Worm (Caenorhabditis elegans): ENCODE results near the gene T26A5.2.
A peak's percentile ranks its signal among the peaks of the same experiment; 100 is the strongest.

The T26A5.2 gene

ce11 chrIII:6432939-6433338 is 34.2 kb upstream of the T26A5.2 start, which contains the start of gene vps-16:
TSS of gene vps-16 (plus strand) at chrIII:6433239.
- TF ChIP-seq tab-1 (GFP tag; IDR thresholded peaks at IDR 0.05) (no peak), flt-1 (GFP tag; IDR thresholded peaks at IDR 0.05) (no peak), klf-2 (GFP tag; conservative IDR thresholded peaks at IDR 0.05) (no peak), T22C8.4 (GFP tag; IDR thresholded peaks at IDR 0.05) (no peak), ztf-29 (GFP tag; IDR thresholded peaks at IDR 0.05) (no peak), ref-1 (GFP tag; conservative IDR thresholded peaks at IDR 0.05) (no peak), cog-1 (tag; optimal IDR thresholded peaks at IDR 0.05) (no peak), ztf-23 (GFP tag; IDR thresholded peaks at IDR 0.05) (no peak)

- TF ChIP-seq ztf-29 (GFP tag; IDR thresholded peaks at IDR 0.05) = no peak
- no peak for TF ChIP-seq ztf-23 (GFP tag; IDR thresholded peaks at IDR 0.05)
- no peak for TF ChIP-seq flt-1 (GFP tag; IDR thresholded peaks at IDR 0.05)
- TF ChIP-seq tab-1 (GFP tag; IDR thresholded peaks at IDR 0.05) = no peak
- no peak for TF ChIP-seq T22C8.4 (GFP tag; IDR thresholded peaks at IDR 0.05)
- TF ChIP-seq klf-2 (GFP tag; conservative IDR thresholded peaks at IDR 0.05) = no peak
- no peak for TF ChIP-seq cog-1 (tag; optimal IDR thresholded peaks at IDR 0.05)
- TF ChIP-seq med-1 (GFP tag; optimal IDR thresholded peaks at IDR 0.05; ENCODE audit: insufficient read depth) = no peak
- no peak for TF ChIP-seq ref-1 (GFP tag; conservative IDR thresholded peaks at IDR 0.05)
Observed at ce11 chrIII:6436308-6436707, 30.8 kb upstream of the T26A5.2 start, which contains the start of gene C05D11.1. TSS of gene C05D11.1 (plus strand) at chrIII:6436608.

- TF ChIP-seq med-1 (GFP tag; optimal IDR thresholded peaks at IDR 0.05; ENCODE audit: insufficient read depth) = no peak
Observed at ce11 chrIII:6439854-6440253, 27.3 kb upstream of the T26A5.2 start.

ce11 chrIII:6442305-6443125 is 24.6 kb upstream of the T26A5.2 start, which contains the start of gene mel-32:
TSS of gene mel-32 (minus strand) at chrIII:6443000.
- no peak for TF ChIP-seq flt-1 (GFP tag; IDR thresholded peaks at IDR 0.05)
- no peak for TF ChIP-seq ref-1 (GFP tag; conservative IDR thresholded peaks at IDR 0.05)
- no peak for TF ChIP-seq ztf-23 (GFP tag; IDR thresholded peaks at IDR 0.05)
- no peak for TF ChIP-seq ztf-29 (GFP tag; IDR thresholded peaks at IDR 0.05)
- TF ChIP-seq T22C8.4 (GFP tag; IDR thresholded peaks at IDR 0.05) = no peak
- TF ChIP-seq cog-1 (tag; optimal IDR thresholded peaks at IDR 0.05) = no peak
- no peak for TF ChIP-seq klf-2 (GFP tag; conservative IDR thresholded peaks at IDR 0.05)
- TF ChIP-seq med-1 (GFP tag; optimal IDR thresholded peaks at IDR 0.05; ENCODE audit: insufficient read depth) = no peak
- TF ChIP-seq tab-1 (GFP tag; IDR thresholded peaks at IDR 0.05) = no peak

- TF ChIP-seq ztf-29 (GFP tag; IDR thresholded peaks at IDR 0.05) (no peak), med-1 (GFP tag; optimal IDR thresholded peaks at IDR 0.05; ENCODE audit: insufficient read depth) (no peak), cog-1 (tag; optimal IDR thresholded peaks at IDR 0.05) (no peak), T22C8.4 (GFP tag; IDR thresholded peaks at IDR 0.05) (no peak), tab-1 (GFP tag; IDR thresholded peaks at IDR 0.05) (no peak), ztf-23 (GFP tag; IDR thresholded peaks at IDR 0.05) (no peak), flt-1 (GFP tag; IDR thresholded peaks at IDR 0.05) (no peak), klf-2 (GFP tag; conservative IDR thresholded peaks at IDR 0.05) (no peak)
Observed at ce11 chrIII:6444335-6444734, 22.8 kb upstream of the T26A5.2 start, which contains the start of gene C05D11.13. TSS of gene C05D11.13 (minus strand) at chrIII:6444586.

ce11 chrIII:6446807-6447206 is 20.3 kb upstream of the T26A5.2 start, which contains the start of gene let-721:
TSS of gene let-721 (minus strand) at chrIII:6446907.
- no peak for TF ChIP-seq klf-2 (GFP tag; conservative IDR thresholded peaks at IDR 0.05)
- no peak for TF ChIP-seq tab-1 (GFP tag; IDR thresholded peaks at IDR 0.05)
- TF ChIP-seq ztf-23 (GFP tag; IDR thresholded peaks at IDR 0.05) = no peak
- TF ChIP-seq flt-1 (GFP tag; IDR thresholded peaks at IDR 0.05) = no peak
- TF ChIP-seq cog-1 (tag; optimal IDR thresholded peaks at IDR 0.05) = no peak
- no peak for TF ChIP-seq T22C8.4 (GFP tag; IDR thresholded peaks at IDR 0.05)

- TF ChIP-seq cog-1 (tag; optimal IDR thresholded peaks at IDR 0.05) (no peak), ref-1 (GFP tag; conservative IDR thresholded peaks at IDR 0.05) (no peak), ztf-23 (GFP tag; IDR thresholded peaks at IDR 0.05) (0 out of 2 replicates have a peak, but pooled peaks have one; percentile 13)
Observed at ce11 chrIII:6447521-6447920, 19.6 kb upstream of the T26A5.2 start.

ce11 chrIII:6449854-6450253 is 17.3 kb upstream of the T26A5.2 start:
- TF ChIP-seq tab-1 (GFP tag; IDR thresholded peaks at IDR 0.05) (no peak), klf-2 (GFP tag; conservative IDR thresholded peaks at IDR 0.05) (no peak), ztf-29 (GFP tag; IDR thresholded peaks at IDR 0.05) (no peak), med-1 (GFP tag; optimal IDR thresholded peaks at IDR 0.05; ENCODE audit: insufficient read depth) (no peak), ref-1 (GFP tag; conservative IDR thresholded peaks at IDR 0.05) (no peak), cog-1 (tag; optimal IDR thresholded peaks at IDR 0.05) (no peak), ztf-23 (GFP tag; IDR thresholded peaks at IDR 0.05) (no peak), flt-1 (GFP tag; IDR thresholded peaks at IDR 0.05) (no peak), T22C8.4 (GFP tag; IDR thresholded peaks at IDR 0.05) (no peak)

- TF ChIP-seq T22C8.4 (GFP tag; IDR thresholded peaks at IDR 0.05) = no peak
- no peak for TF ChIP-seq ztf-29 (GFP tag; IDR thresholded peaks at IDR 0.05)
- no peak for TF ChIP-seq klf-2 (GFP tag; conservative IDR thresholded peaks at IDR 0.05)
- TF ChIP-seq med-1 (GFP tag; optimal IDR thresholded peaks at IDR 0.05; ENCODE audit: insufficient read depth) = no peak
- no peak for TF ChIP-seq ref-1 (GFP tag; conservative IDR thresholded peaks at IDR 0.05)
- no peak for TF ChIP-seq tab-1 (GFP tag; IDR thresholded peaks at IDR 0.05)
- TF ChIP-seq ztf-23 (GFP tag; IDR thresholded peaks at IDR 0.05) = no peak
- no peak for TF ChIP-seq cog-1 (tag; optimal IDR thresholded peaks at IDR 0.05)
- no peak for TF ChIP-seq flt-1 (GFP tag; IDR thresholded peaks at IDR 0.05)
Observed at ce11 chrIII:6450596-6450995, 16.5 kb upstream of the T26A5.2 start, which contains the start of gene T26A5.6. TSS of gene T26A5.6 (minus strand) at chrIII:6450696.

ce11 chrIII:6452278-6452677 is 14.8 kb upstream of the T26A5.2 start, which contains the start of gene set-1:
TSS of gene set-1 (minus strand) at chrIII:6452378.
- TF ChIP-seq med-1 (GFP tag; optimal IDR thresholded peaks at IDR 0.05; ENCODE audit: insufficient read depth) (no peak), ztf-23 (GFP tag; IDR thresholded peaks at IDR 0.05) (no peak), T22C8.4 (GFP tag; IDR thresholded peaks at IDR 0.05) (no peak), flt-1 (GFP tag; IDR thresholded peaks at IDR 0.05) (no peak), ztf-29 (GFP tag; IDR thresholded peaks at IDR 0.05) (no peak), ref-1 (GFP tag; conservative IDR thresholded peaks at IDR 0.05) (no peak), cog-1 (tag; optimal IDR thresholded peaks at IDR 0.05) (no peak), tab-1 (GFP tag; IDR thresholded peaks at IDR 0.05) (no peak), klf-2 (GFP tag; conservative IDR thresholded peaks at IDR 0.05) (no peak)
